Worm (Caenorhabditis elegans) whole organism, L4 larva: ENCODE data around the gene cest-24.

Experiments
- F26F4.8 ChIP-seq: fragments of 200-800 bp; sonication (Bioruptor generic); conservative IDR thresholded peaks from 2 replicates; pipeline ENCODE4 v1.3.6; 2022; ENCODE audit warnings: missing genetic modification characterization, missing compliant biosample characterization
- Y48G9A.11 ChIP-seq: fragments of 200-800 bp; sonication (Bioruptor generic); IDR thresholded peaks from 2 replicates; pipeline ENCODE4 v1.3.6; 2022; ENCODE audit warnings: missing genetic modification reagents, missing genetic modification characterization, missing compliant biosample characterization
- aha-1 ChIP-seq: fragments of 150-350 bp; peaks from one replicate; lab custom pipeline; 2014; ENCODE audit warnings: missing biosample characterization, missing genetic modification characterization
- attf-4 ChIP-seq: sonication (generic microtip); optimal IDR thresholded peaks from 3 replicates; lab custom pipeline; 2017; ENCODE audit warnings: missing biosample characterization, missing genetic modification characterization
- ceh-20 ChIP-seq: fragments of 200-800 bp; sonication (Bioruptor generic); IDR thresholded peaks from 2 replicates; pipeline ENCODE4 v1.3.6; 2022; ENCODE audit warnings: missing genetic modification reagents, missing genetic modification characterization, missing compliant biosample characterization
- ceh-32 ChIP-seq: sonication (generic microtip); optimal IDR thresholded peaks from 2 replicates; lab custom pipeline; 2016; ENCODE audit warnings: mild to moderate bottlenecking, missing genetic modification characterization, missing compliant biosample characterization; ENCODE audit not compliant: poor library complexity
- daf-16 ChIP-seq, 3 experiments: sonication (generic microtip); optimal IDR thresholded peaks; 2 replicates each; lab custom pipeline; 2016 to 2017; ENCODE audit warnings: missing genetic modification characterization in 3 of 3, missing genetic modification reagents in 3 of 3, mild to moderate bottlenecking in 2 of 3, missing compliant biosample characterization in 2 of 3, missing biosample characterization in 1 of 3, moderate library complexity in 1 of 3
- dmd-6 ChIP-seq: fragments of 200-800 bp; sonication (Bioruptor generic); IDR thresholded peaks from 2 replicates; pipeline ENCODE4 v1.3.6; 2022; ENCODE audit warnings: missing genetic modification reagents, missing genetic modification characterization, missing compliant biosample characterization
- dmd-9 ChIP-seq: fragments of 200-800 bp; sonication (Bioruptor generic); IDR thresholded peaks from 2 replicates; pipeline ENCODE4 v1.3.6; 2022; ENCODE audit warnings: missing genetic modification reagents, missing genetic modification characterization, missing compliant biosample characterization
- dpl-1 ChIP-seq: fragments of 150-350 bp; optimal IDR thresholded peaks from 2 replicates; lab custom pipeline; 2014; ENCODE audit warnings: missing biosample characterization, missing genetic modification reagents, missing genetic modification characterization
- dve-1 ChIP-seq: sonication (generic microtip); optimal IDR thresholded peaks from 2 replicates; lab custom pipeline; 2017; ENCODE audit warnings: antibody characterized with exemption, mild to moderate bottlenecking, missing genetic modification characterization, missing compliant biosample characterization; ENCODE audit not compliant: insufficient read depth
- fkh-10 ChIP-seq: fragments of 150-350 bp; optimal IDR thresholded peaks from 2 replicates; lab custom pipeline; 2014; ENCODE audit warnings: missing biosample characterization, missing genetic modification reagents, missing genetic modification characterization
- hif-1 ChIP-seq, 2 experiments: sonication (generic microtip); optimal IDR thresholded peaks; 2 replicates each; lab custom pipeline; 2016 to 2017; ENCODE audit warnings: missing compliant biosample characterization in 2 of 2, missing genetic modification characterization in 2 of 2, missing genetic modification reagents in 2 of 2, missing genotype in 2 of 2, mild to moderate bottlenecking in 1 of 2
- hlh-11 ChIP-seq: fragments of 200-800 bp; sonication (Bioruptor generic); optimal IDR thresholded peaks from 2 replicates; lab custom pipeline; 2018; ENCODE audit warnings: mild to moderate bottlenecking, missing genetic modification characterization, missing compliant biosample characterization
- hlh-30 ChIP-seq: sonication (generic microtip); optimal IDR thresholded peaks from 2 replicates; lab custom pipeline; 2017; ENCODE audit warnings: antibody characterized with exemption, mild to moderate bottlenecking, missing genetic modification characterization, missing compliant biosample characterization; ENCODE audit not compliant: insufficient read depth
- lim-7 ChIP-seq: fragments of 200-800 bp; sonication (Bioruptor generic); IDR thresholded peaks from 2 replicates; pipeline ENCODE4 v1.3.6; 2022; ENCODE audit warnings: missing genetic modification characterization, missing compliant biosample characterization
- madf-5 ChIP-seq, 2 experiments: fragments of 200-800 bp; sonication (Bioruptor generic); IDR thresholded peaks; 2 replicates each; pipeline ENCODE4 v1.3.6; 2022; ENCODE audit warnings: missing compliant biosample characterization in 2 of 2, missing genetic modification characterization in 2 of 2
- mdt-29 ChIP-seq: fragments of 200-800 bp; sonication (Bioruptor generic); IDR thresholded peaks from 2 replicates; pipeline ENCODE4 v1.3.6; 2022; ENCODE audit warnings: missing genetic modification reagents, missing genetic modification characterization, missing compliant biosample characterization
- mxl-2 ChIP-seq: fragments of 200-800 bp; sonication (Bioruptor generic); conservative IDR thresholded peaks from 2 replicates; pipeline ENCODE4 v1.3.6; 2022; ENCODE audit warnings: missing genetic modification reagents, missing genetic modification characterization, missing compliant biosample characterization
- nhr-10 ChIP-seq: fragments of 150-350 bp; optimal IDR thresholded peaks from 2 replicates; lab custom pipeline; 2014; ENCODE audit warnings: missing biosample characterization, missing genetic modification characterization
- nhr-11 ChIP-seq: fragments of 150-350 bp; optimal IDR thresholded peaks from 2 replicates; lab custom pipeline; 2014; ENCODE audit warnings: missing biosample characterization, missing genetic modification characterization
- nhr-28 ChIP-seq: fragments of 150-350 bp; optimal IDR thresholded peaks from 2 replicates; lab custom pipeline; 2014; ENCODE audit warnings: missing biosample characterization, missing genetic modification characterization
- php-3 ChIP-seq: fragments of 200-800 bp; sonication (Bioruptor generic); IDR thresholded peaks from 2 replicates; pipeline ENCODE4 v1.3.6; 2022; ENCODE audit warnings: missing genetic modification reagents, missing genetic modification characterization, missing compliant biosample characterization
- pqm-1 ChIP-seq: sonication (generic microtip); optimal IDR thresholded peaks from 2 replicates; lab custom pipeline; 2017; ENCODE audit warnings: missing biosample characterization, missing genetic modification characterization
- spr-3 ChIP-seq: fragments of 200-800 bp; sonication (Bioruptor generic); optimal IDR thresholded peaks from 2 replicates; lab custom pipeline; 2018; ENCODE audit warnings: mild to moderate bottlenecking, missing genetic modification characterization, missing compliant biosample characterization
- tra-1 ChIP-seq: fragments of 200-800 bp; sonication (Bioruptor generic); IDR thresholded peaks from 2 replicates; pipeline ENCODE4 v1.3.6; 2022; ENCODE audit warnings: missing genetic modification reagents, missing genetic modification characterization, missing compliant biosample characterization
- unc-130 ChIP-seq: sonication (generic microtip); optimal IDR thresholded peaks from 2 replicates; lab custom pipeline; 2016; ENCODE audit warnings: missing genetic modification reagents, missing genetic modification characterization, missing compliant biosample characterization
- unc-62 ChIP-seq, 3 experiments: fragments of 150-350 bp in 1 of 3; sonication (generic microtip); optimal IDR thresholded peaks in 2 of 3; peaks in 1 of 3; 1 replicate in 1 of 3; 2 replicates in 2 of 3; lab custom pipeline; 2014 to 2017; ENCODE audit warnings: missing biosample characterization in 3 of 3, missing genetic modification characterization in 3 of 3, missing genetic modification reagents in 3 of 3, missing genotype in 1 of 3
- ztf-11 ChIP-seq: fragments of 150-350 bp; optimal IDR thresholded peaks from 2 replicates; lab custom pipeline; 2014; ENCODE audit warnings: missing biosample characterization, missing genetic modification characterization
- ztf-7 ChIP-seq: fragments of 150-350 bp; optimal IDR thresholded peaks from 2 replicates; lab custom pipeline; 2014; ENCODE audit warnings: missing biosample characterization, missing genetic modification characterization

cest-24 gene

ce11 chrV:6288607-6289006 lies 28.1 kb upstream of the cest-24 start, which contains the start of gene K12B6.11:
TSS of gene K12B6.11 (plus strand) at chrV:6288907.
- no peak for TF ChIP-seq ceh-20 (GFP tag; lab: Robert Waterston, UW)
- peak; percentile 25; the same call in 1 of the 2 replicates for TF ChIP-seq dmd-6 (GFP tag; lab: Robert Waterston, UW)

ce11 chrV:6291301-6291700 lies 25.4 kb upstream of the cest-24 start:
- TF ChIP-seq hif-1 (tag; optimal IDR thresholded peaks at IDR 0.05; lab: Kevin White, UChicago) (no peak), ztf-7 (no peak), php-3 (GFP tag; lab: Robert Waterston, UW) (peak; percentile 93), pqm-1 (tag; lab: Kevin White, UChicago) (peak; percentile 54), daf-16 (GFP tag; optimal IDR thresholded peaks at IDR 0.05; lab: Kevin White, UChicago) (no peak), daf-16 (tag; optimal IDR thresholded peaks at IDR 0.05; lab: Kevin White, UChicago) (peak; percentile 65), dmd-6 (GFP tag; lab: Robert Waterston, UW) (peak; percentile 30; the same call in 1 of the 2 replicates), dve-1 (tag; lab: Kevin White, UChicago) (peak; percentile 52), nhr-28 (peak; percentile 7)

ce11 chrV:6292401-6292800 lies 24.3 kb upstream of the cest-24 start, which contains the start of gene K12B6.9:
TSS of gene K12B6.9 (minus strand) at chrV:6292666.
- TF ChIP-seq nhr-10 (tag; lab: Kevin White, UChicago) (no peak), mdt-29 (no peak), lim-7 (no peak), tra-1 (no peak), F26F4.8 (GFP tag; lab: Robert Waterston, UW) (no peak), unc-62 (GFP tag; optimal IDR thresholded peaks at IDR 0.05 in 1 of 2; lab: Kevin White, UChicago) (peak in 1 of 2 experiments; percentile 54), unc-62 (tag; optimal IDR thresholded peaks at IDR 0.05; lab: Kevin White, UChicago) (no peak), unc-130 (no peak), daf-16 (GFP tag; optimal IDR thresholded peaks at IDR 0.05; lab: Kevin White, UChicago) (no peak), daf-16 (tag; optimal IDR thresholded peaks at IDR 0.05; lab: Kevin White, UChicago) (peak; percentile 43), pqm-1 (tag; lab: Kevin White, UChicago) (peak; percentile 76), aha-1 (tag; lab: Kevin White, UChicago) (peak; percentile 34), dve-1 (tag; lab: Kevin White, UChicago) (peak; percentile 39), dmd-9 (GFP tag; lab: Robert Waterston, UW) (no peak), spr-3 (GFP tag; lab: Kevin White, UChicago) (no peak), madf-5 (GFP tag; IDR thresholded peaks at IDR 0.05; lab: Robert Waterston, UW) (no peak), mxl-2 (GFP tag; lab: Robert Waterston, UW) (no peak), hlh-30 (tag; lab: Kevin White, UChicago) (peak; percentile 36), dpl-1 (GFP tag; lab: Kevin White, UChicago) (no peak), nhr-28 (peak; percentile 48), ztf-11 (tag; lab: Kevin White, UChicago) (no peak), dmd-6 (GFP tag; lab: Robert Waterston, UW) (peak; percentile 64), fkh-10 (GFP tag; lab: Kevin White, UChicago) (no peak), nhr-11 (no peak), hlh-11 (tag; lab: Kevin White, UChicago) (peak; percentile 48), php-3 (GFP tag; lab: Robert Waterston, UW) (peak; percentile 61; the same call in 1 of the 2 replicates)

- 0 out of 2 replicates have a peak, but pooled peaks have one; percentile 35 for TF ChIP-seq Y48G9A.11 (GFP tag; lab: Robert Waterston, UW)
These were observed 20.2 kb upstream of the cest-24 start for ce11 chrV:6296536-6296935.

- TF ChIP-seq hlh-11 (tag; lab: Kevin White, UChicago) (peak; percentile 15), dmd-6 (GFP tag; lab: Robert Waterston, UW) (peak; percentile 58), ceh-32 (no peak), attf-4 (no peak)
These were observed 15.7 kb upstream of the cest-24 start for ce11 chrV:6301046-6301445.
